Fruit fly (Drosophila melanogaster): ENCODE data around the gene CG31915.

CG31915 gene

dm6 chr2L:5546518-5547287 is 18.8 kb downstream of the CG31915 start, which contains the start of gene Oscillin (continued):
- TF ChIP-seq HLH3B (GFP tag; IDR thresholded peaks at IDR 0.05) (peak; percentile 78), chif (GFP tag; optimal IDR thresholded peaks at IDR 0.05) (peak in 1 of 2 experiments; percentile 30), Oaz (GFP tag; IDR thresholded peaks at IDR 0.05) (no peak; the same call in none of the 2 replicates), NFAT (GFP tag; IDR thresholded peaks at IDR 0.05) (peak; percentile 49; the same call in 1 of the 2 replicates), sisA (GFP tag; IDR thresholded peaks at IDR 0.05) (peak; percentile 73; the same call in 1 of the 2 replicates), CG8388 (GFP tag; optimal IDR thresholded peaks at IDR 0.05) (peak; percentile 89), CG4424 (GFP tag; optimal IDR thresholded peaks at IDR 0.05) (peak; percentile 84), stwl (tag; optimal IDR thresholded peaks at IDR 0.05) (peak; percentile 88), CG7963 (GFP tag; IDR thresholded peaks at IDR 0.05; ENCODE audit: partially characterized antibody) (peak; percentile 77), CG14441 (GFP tag; IDR thresholded peaks at IDR 0.05) (peak; percentile 78), bigmax (GFP tag; optimal IDR thresholded peaks at IDR 0.05) (no peak), Chrac-16 (GFP tag; optimal IDR thresholded peaks at IDR 0.05) (no peak), CG11093 (GFP tag; IDR thresholded peaks at IDR 0.05) (0 out of 3 replicates have a peak, but pooled peaks have one; percentile 69), Elba2 (GFP tag; optimal IDR thresholded peaks at IDR 0.05) (no peak), Hand (GFP tag; optimal IDR thresholded peaks at IDR 0.05) (no peak), lola (GFP tag; optimal IDR thresholded peaks at IDR 0.05) (peak in 1 of 3 experiments; percentile 87), CG10274 (GFP tag; optimal IDR thresholded peaks at IDR 0.05) (peak; percentile 94), exex (tag; optimal IDR thresholded peaks at IDR 0.05) (peak; percentile 51), scrt (GFP tag; optimal IDR thresholded peaks at IDR 0.05) (peak; percentile 52)

- TF ChIP-seq CG12769 (tag; optimal IDR thresholded peaks at IDR 0.05) (no peak), CG11696 (GFP tag; IDR thresholded peaks at IDR 0.05) (no peak), CG10462 (GFP tag; optimal IDR thresholded peaks at IDR 0.05) (no peak), CG8359 (GFP tag; optimal IDR thresholded peaks at IDR 0.05; ENCODE audit: borderline replicate concordance) (no peak), CG1832 (GFP tag; optimal IDR thresholded peaks at IDR 0.05) (no peak), maf-S (GFP tag; optimal IDR thresholded peaks at IDR 0.05) (no peak), Sry-δ (GFP tag; optimal IDR thresholded peaks at IDR 0.05) (no peak), grn (GFP tag; optimal IDR thresholded peaks at IDR 0.05) (peak; percentile 93), trem (tag; optimal IDR thresholded peaks at IDR 0.05) (no peak), tna (GFP tag; IDR thresholded peaks at IDR 0.05; ENCODE audit: partially characterized antibody) (no peak), lmd (GFP tag; IDR thresholded peaks at IDR 0.05) (no peak), CG33213 (GFP tag; optimal IDR thresholded peaks at IDR 0.05) (no peak), CG3065 (GFP tag; optimal IDR thresholded peaks at IDR 0.05) (no peak), Xbp1 (GFP tag; optimal IDR thresholded peaks at IDR 0.05) (no peak), CG2875 (GFP tag; optimal IDR thresholded peaks at IDR 0.05) (peak; percentile 13), CG7786 (GFP tag; optimal IDR thresholded peaks at IDR 0.05) (no peak), CG6175 (GFP tag; IDR thresholded peaks at IDR 0.05) (no peak), sug (tag; optimal IDR thresholded peaks at IDR 0.05) (peak; percentile 89), mirr (GFP tag; optimal IDR thresholded peaks at IDR 0.05) (peak; percentile 65), crp (GFP tag; optimal IDR thresholded peaks at IDR 0.05) (peak in 1 of 2 experiments; percentile 20), hkb (optimal IDR thresholded peaks at IDR 0.05) (no peak), hkb (GFP tag; IDR thresholded peaks at IDR 0.05) (0 out of 2 replicates have a peak, but pooled peaks have one; percentile 30), Vsx1 (GFP tag; optimal IDR thresholded peaks at IDR 0.05) (peak; percentile 77), CG42726 (GFP tag; IDR thresholded peaks at IDR 0.05; ENCODE audit: partially characterized antibody) (no peak), Hr78 (GFP tag; optimal IDR thresholded peaks at IDR 0.05) (peak in 1 of 2 experiments; percentile 22), unpg (GFP tag; optimal IDR thresholded peaks at IDR 0.05) (no peak), CG17912 (GFP tag; optimal IDR thresholded peaks at IDR 0.05) (peak; percentile 10), ara (GFP tag; IDR thresholded peaks at IDR 0.05) (peak; percentile 49; the same call in 1 of the 2 replicates), BEAF-32 (GFP tag; optimal IDR thresholded peaks at IDR 0.05) (no peak)
Observed at dm6 chr2L:5547288-5547777, 19.4 kb downstream of the CG31915 start.
